Worm (Caenorhabditis elegans): ENCODE data around the gene srw-6.

srw-6 gene

DNA sequence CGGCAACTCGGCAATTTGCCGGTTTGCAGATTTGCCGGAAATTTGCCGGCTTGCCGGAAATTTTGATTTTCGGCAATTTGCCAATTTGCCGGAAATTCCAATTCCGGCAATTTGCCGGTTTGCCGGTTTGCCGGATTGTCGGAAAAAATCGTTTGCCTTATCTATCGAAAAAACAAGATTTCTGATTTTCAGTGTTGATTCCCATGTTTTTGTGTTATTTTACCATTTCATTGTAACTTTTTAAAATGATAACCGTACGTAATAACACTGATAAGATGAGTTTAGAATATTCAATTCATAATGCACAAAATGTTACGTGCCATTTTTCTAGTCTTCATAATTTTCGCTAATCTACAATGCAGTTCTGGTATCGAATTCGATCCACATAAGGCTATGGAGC is 47.6 kb upstream of the srw-6 start, which contains the start of gene oac-55:
oac-55 (plus strand) TSS at position 301 of the 400 bp plus-strand sequence.
- TF ChIP-seq ama-1 (optimal IDR thresholded peaks at IDR 0.05): no peak
- no peak for TF ChIP-seq ceh-28 (tag; optimal IDR thresholded peaks at IDR 0.05)
- TF ChIP-seq elt-3 (tag; optimal IDR thresholded peaks at IDR 0.05): no peak
- TF ChIP-seq hmg-11 (tag; optimal IDR thresholded peaks at IDR 0.05): no peak
- no peak for TF ChIP-seq snpc-4 (tag; optimal IDR thresholded peaks at IDR 0.05)
- no peak for TF ChIP-seq skn-1 (tag; optimal IDR thresholded peaks at IDR 0.05)
- TF ChIP-seq elt-1 (tag; optimal IDR thresholded peaks at IDR 0.05): no peak
- TF ChIP-seq nhr-237 (tag; optimal IDR thresholded peaks at IDR 0.05): no peak
- no peak for TF ChIP-seq pha-4 (tag; optimal IDR thresholded peaks at IDR 0.05)
- no peak for TF ChIP-seq ztf-4 (tag; optimal IDR thresholded peaks at IDR 0.05)
- TF ChIP-seq nhr-76 (tag; optimal IDR thresholded peaks at IDR 0.05): no peak
- TF ChIP-seq lsy-12 (tag; optimal IDR thresholded peaks at IDR 0.05): no peak
- TF ChIP-seq nhr-43 (tag; optimal IDR thresholded peaks at IDR 0.05; ENCODE audit: poor library complexity, severe bottlenecking): no peak
- TF ChIP-seq fkh-10 (GFP tag; optimal IDR thresholded peaks at IDR 0.05): no peak
- TF ChIP-seq lin-15B (tag; optimal IDR thresholded peaks at IDR 0.05): no peak
- TF ChIP-seq fkh-2 (tag; optimal IDR thresholded peaks at IDR 0.05): no peak
- no peak for TF ChIP-seq nhr-11 (tag; optimal IDR thresholded peaks at IDR 0.05)

ce11 chrV:3761829-3762228 is 46.6 kb upstream of the srw-6 start:
- TF ChIP-seq jun-1 (tag; optimal IDR thresholded peaks at IDR 0.05): no peak
- TF ChIP-seq snpc-4 (tag; optimal IDR thresholded peaks at IDR 0.05): no peak
- no peak for TF ChIP-seq mml-1 (tag; optimal IDR thresholded peaks at IDR 0.05)

ce11 chrV:3766904-3767303 is 41.5 kb upstream of the srw-6 start, which contains the start of gene Y39H10A.1:
Gene Y39H10A.1, plus strand, starts transcription at chrV:3767204.
- no peak for TF ChIP-seq lin-39 (tag; optimal IDR thresholded peaks at IDR 0.05)
- no peak for TF ChIP-seq jun-1 (tag; optimal IDR thresholded peaks at IDR 0.05)
- no peak for TF ChIP-seq nhr-28 (tag; optimal IDR thresholded peaks at IDR 0.05)
- no peak for TF ChIP-seq unc-62 (GFP tag; optimal IDR thresholded peaks at IDR 0.05)
- TF ChIP-seq pha-4 (tag; optimal IDR thresholded peaks at IDR 0.05): no peak

DNA sequence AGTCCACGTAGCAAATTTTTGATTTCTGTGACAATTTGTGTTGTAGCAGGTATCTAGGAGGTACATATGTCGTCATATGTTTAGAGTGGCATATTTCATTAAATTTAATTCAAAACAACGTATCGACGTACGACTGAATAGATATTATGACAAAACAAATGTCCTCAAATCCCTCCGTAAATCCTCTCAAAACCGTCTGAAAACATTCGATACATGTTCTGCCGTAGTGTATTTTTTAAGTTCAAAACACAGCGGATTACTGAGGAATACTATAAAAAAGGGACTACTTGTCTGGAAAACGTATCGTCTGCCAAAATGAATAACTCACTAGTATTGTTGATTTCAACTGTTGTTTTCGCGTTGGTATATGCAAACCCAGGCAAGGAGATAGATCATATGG is 40.2 kb upstream of the srw-6 start, which contains the start of gene R08E5.4:
R08E5.4 (plus strand) TSS at position 301 of the 400 bp plus-strand sequence.
- TF ChIP-seq sea-2 (GFP tag; optimal IDR thresholded peaks at IDR 0.05): no peak
- TF ChIP-seq R02D3.7 (tag; optimal IDR thresholded peaks at IDR 0.05): no peak
- TF ChIP-seq egl-27 (tag; optimal IDR thresholded peaks at IDR 0.05): no peak
- no peak for TF ChIP-seq lin-15B (tag; optimal IDR thresholded peaks at IDR 0.05)
- no peak for TF ChIP-seq ztf-11 (tag; optimal IDR thresholded peaks at IDR 0.05)
- no peak for TF ChIP-seq nhr-43 (tag; optimal IDR thresholded peaks at IDR 0.05; ENCODE audit: poor library complexity, severe bottlenecking)
- TF ChIP-seq nhr-28 (tag; optimal IDR thresholded peaks at IDR 0.05): no peak
- no peak for TF ChIP-seq jun-1 (tag; optimal IDR thresholded peaks at IDR 0.05)
- TF ChIP-seq nhr-23 (tag; optimal IDR thresholded peaks at IDR 0.05): no peak
- TF ChIP-seq mml-1 (tag; optimal IDR thresholded peaks at IDR 0.05): no peak
- TF ChIP-seq skn-1 (tag; optimal IDR thresholded peaks at IDR 0.05): no peak
- TF ChIP-seq aly-2 (tag; optimal IDR thresholded peaks at IDR 0.05): no peak
- TF ChIP-seq ama-1 (optimal IDR thresholded peaks at IDR 0.05): no peak
- no peak for TF ChIP-seq lsy-12 (tag; optimal IDR thresholded peaks at IDR 0.05)
- TF ChIP-seq elt-1 (tag; optimal IDR thresholded peaks at IDR 0.05): no peak
- no peak for TF ChIP-seq pha-4 (tag; optimal IDR thresholded peaks at IDR 0.05)
- no peak for TF ChIP-seq daf-12 (tag; optimal IDR thresholded peaks at IDR 0.05)
- no peak for TF ChIP-seq nhr-67 (tag; optimal IDR thresholded peaks at IDR 0.05)
- TF ChIP-seq nhr-237 (tag; optimal IDR thresholded peaks at IDR 0.05): no peak
- no peak for TF ChIP-seq fos-1 (tag; optimal IDR thresholded peaks at IDR 0.05)

DNA sequence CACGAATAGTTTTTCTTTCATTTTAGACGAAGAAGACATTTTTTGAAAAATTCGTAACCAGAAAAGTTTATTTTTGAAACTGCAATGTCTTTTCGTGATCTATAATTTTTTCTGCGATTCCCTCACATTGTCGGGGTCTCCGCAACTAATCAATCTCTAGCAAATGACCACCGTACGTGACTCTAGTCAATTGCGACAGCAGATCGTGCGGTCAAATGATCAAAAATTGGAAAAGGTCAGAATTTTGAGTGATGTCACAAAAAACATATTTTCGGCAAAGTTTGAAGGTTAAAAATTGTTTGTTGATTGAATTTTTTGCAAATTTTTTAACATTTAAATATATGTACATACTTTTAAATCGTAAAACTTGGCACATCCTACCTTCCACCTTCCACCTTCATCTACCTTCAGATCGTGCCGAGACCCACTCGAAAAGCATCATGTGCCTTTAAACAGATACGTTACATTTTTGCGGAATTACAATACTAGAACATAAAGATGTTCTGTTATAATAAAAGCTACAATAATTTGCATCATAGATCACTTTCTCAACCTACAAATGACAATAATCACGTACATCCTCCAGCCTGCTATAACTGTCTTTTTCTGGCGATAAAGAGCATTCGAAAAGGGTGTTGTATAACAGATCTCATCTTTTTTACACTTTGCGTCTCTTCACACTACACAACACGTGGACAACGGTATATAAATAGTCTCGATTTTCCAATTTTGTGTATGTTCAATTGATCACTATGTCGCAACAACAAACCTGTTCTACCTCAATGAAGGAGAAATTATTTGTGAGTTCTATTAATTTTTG is 36.8 kb upstream of the srw-6 start, which contains the start of the genes R08E5.1 and rips-1:
R08E5.1 (minus strand) TSS at position 82 of the 820 bp plus-strand sequence.
rips-1 (plus strand) TSS at position 585 of the 820 bp plus-strand sequence.
- TF ChIP-seq nhr-11 (tag; optimal IDR thresholded peaks at IDR 0.05): no peak
- TF ChIP-seq aly-2 (tag; optimal IDR thresholded peaks at IDR 0.05): no peak
- peak; percentile 22 for TF ChIP-seq nhr-25 (tag; optimal IDR thresholded peaks at IDR 0.05)
- no peak for TF ChIP-seq lin-39 (tag; optimal IDR thresholded peaks at IDR 0.05)
- TF ChIP-seq R02D3.7 (tag; optimal IDR thresholded peaks at IDR 0.05): no peak
- TF ChIP-seq nhr-43 (tag; optimal IDR thresholded peaks at IDR 0.05; ENCODE audit: poor library complexity, severe bottlenecking): peak; percentile 42
- TF ChIP-seq snpc-4 (tag; optimal IDR thresholded peaks at IDR 0.05): no peak
- no peak for TF ChIP-seq ceh-9 (tag; optimal IDR thresholded peaks at IDR 0.05)
- TF ChIP-seq ZK546.5 (tag; optimal IDR thresholded peaks at IDR 0.05): no peak
- TF ChIP-seq zag-1 (tag; optimal IDR thresholded peaks at IDR 0.05): no peak
- TF ChIP-seq jun-1 (tag; optimal IDR thresholded peaks at IDR 0.05): no peak
- TF ChIP-seq nhr-23 (tag; optimal IDR thresholded peaks at IDR 0.05): peak; percentile 10
